Worm (Caenorhabditis elegans): Measurements from ENCODE around the gene Y51B9A.6.
"Not testable (repeated sequence)": the region's sequence is repeated elsewhere in the genome, so short reads cannot be mapped to it uniquely, and the experiment has no call there.

Gene Y51B9A.6

ce11 chrII:9407469-9407868, 4.5 kb upstream of the Y51B9A.6 start, which contains the start of gene arrd-2:
arrd-2 (plus strand) TSS chrII:9407769.
- TF ChIP-seq nhr-111 (GFP tag; optimal IDR thresholded peaks at IDR 0.05): no peak
- peak in 1 of 2 experiments; percentile 42 for TF ChIP-seq unc-62 (GFP tag; optimal IDR thresholded peaks at IDR 0.05 in 1 of 2)
- TF ChIP-seq unc-62 (tag; optimal IDR thresholded peaks at IDR 0.05): no peak
- TF ChIP-seq aha-1 (tag): no peak
- no peak for TF ChIP-seq nhr-10 (tag; optimal IDR thresholded peaks at IDR 0.05)
- TF ChIP-seq zfp-2 (tag; optimal IDR thresholded peaks at IDR 0.05): no peak

DNA sequence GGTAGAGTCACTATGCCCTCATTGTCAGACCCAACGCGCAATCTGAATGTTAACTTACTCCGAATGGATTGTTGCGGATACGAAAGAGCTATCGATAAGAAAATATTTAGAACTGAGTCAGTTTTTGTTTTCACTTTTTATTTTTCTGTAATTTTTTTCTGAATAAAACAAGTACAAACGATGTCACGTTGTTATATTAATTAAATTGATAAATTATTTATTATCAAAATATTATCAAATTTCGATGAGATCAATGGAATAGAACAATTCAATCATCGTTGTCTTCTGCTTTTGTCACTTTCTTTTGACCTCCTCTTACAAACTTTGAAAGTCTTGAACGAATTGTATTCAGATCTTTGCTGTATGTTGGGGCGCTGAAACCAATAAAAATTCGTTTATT, 4.0 kb upstream of the Y51B9A.6 start, which contains the start of gene mpz-6:
Gene mpz-6 (minus strand): TSS at position 101 of the 400 bp plus-strand sequence.
- TF ChIP-seq lsy-2 (tag; optimal IDR thresholded peaks at IDR 0.05) (no peak), ceh-20 (GFP tag; IDR thresholded peaks at IDR 0.05) (no peak), mes-2 (tag; optimal IDR thresholded peaks at IDR 0.05; ENCODE audit: poor library complexity, severe bottlenecking) (no peak), lin-29 (GFP tag; IDR thresholded peaks at IDR 0.05) (no peak), ztf-7 (tag; optimal IDR thresholded peaks at IDR 0.05) (no peak), zip-11 (GFP tag; IDR thresholded peaks at IDR 0.05) (no peak)

DNA sequence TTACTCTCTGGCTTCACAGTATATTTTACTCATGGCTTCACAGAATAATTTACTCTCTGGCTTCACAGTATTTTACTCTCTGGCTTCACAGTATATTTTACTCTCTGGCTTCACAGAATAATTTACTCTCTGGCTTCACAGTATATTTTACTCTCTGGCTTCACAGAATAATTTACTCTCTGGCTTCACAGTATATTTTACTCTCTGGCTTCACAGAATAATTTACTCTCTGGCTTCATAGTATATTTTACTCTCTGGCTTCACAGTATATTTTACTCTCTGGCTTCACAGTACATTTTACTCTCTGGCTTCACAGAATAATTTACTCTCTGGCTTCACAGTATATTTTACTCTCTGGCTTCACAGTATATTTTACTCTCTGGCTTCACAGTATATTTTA, 2.0 kb upstream of the Y51B9A.6 start:
- peak in 1 of 2 experiments; percentile 53 for TF ChIP-seq unc-62 (GFP tag; optimal IDR thresholded peaks at IDR 0.05 in 1 of 2)
- TF ChIP-seq unc-62 (tag; optimal IDR thresholded peaks at IDR 0.05): not testable (repeated sequence)

DNA sequence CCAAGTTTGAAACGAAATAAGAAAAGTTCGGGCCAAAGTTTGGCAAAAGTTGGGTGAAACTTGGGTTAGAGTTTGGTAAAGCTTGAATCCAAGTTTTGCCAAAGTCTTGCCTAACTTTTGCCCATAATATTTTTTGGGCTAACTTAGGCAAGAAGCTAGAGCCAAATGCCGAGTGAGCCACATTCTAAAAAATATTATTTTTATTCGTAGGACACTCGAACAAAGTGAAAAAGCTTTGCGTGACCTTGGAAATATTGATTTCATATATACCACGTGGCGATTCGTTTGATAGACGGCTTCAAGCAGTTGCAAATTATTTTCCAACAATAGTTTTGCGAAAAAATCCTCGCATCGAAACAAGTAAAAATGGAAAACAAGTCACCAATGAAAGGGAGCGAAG, 859 bp upstream of the Y51B9A.6 start, which contains the start of gene Y51B9A.5:
Gene Y51B9A.5 (plus strand): TSS at position 301 of the 400 bp plus-strand sequence.
- no peak for TF ChIP-seq gei-8 (GFP tag; optimal IDR thresholded peaks at IDR 0.05)
- no peak for TF ChIP-seq ama-1 (optimal IDR thresholded peaks at IDR 0.05)

DNA sequence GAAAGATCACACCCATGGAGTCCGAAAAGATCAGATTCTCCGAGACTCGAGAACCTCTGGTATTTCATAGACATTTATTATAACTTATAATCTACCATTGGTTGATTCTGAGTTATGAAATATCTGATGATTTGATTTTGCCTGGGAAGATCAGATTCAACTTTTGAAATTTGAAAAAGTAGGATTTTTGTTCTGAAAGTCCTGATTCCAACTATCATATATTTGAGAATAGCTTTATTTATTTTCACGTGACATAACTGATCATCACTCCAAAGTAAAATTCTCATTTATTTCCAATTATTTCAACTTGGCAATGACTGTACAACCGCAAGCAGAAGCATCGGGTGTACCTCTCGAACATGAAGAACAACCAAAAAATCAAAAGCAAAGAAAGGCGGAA, 3.2 kb downstream of the Y51B9A.6 start, which contains the start of gene Y51B9A.7:
Gene Y51B9A.7 (plus strand): TSS at position 301 of the 400 bp plus-strand sequence.
- TF ChIP-seq ZK546.5 (tag; optimal IDR thresholded peaks at IDR 0.05) (no peak), sdz-12 (GFP tag; optimal IDR thresholded peaks at IDR 0.05) (no peak), ceh-62 (tag; optimal IDR thresholded peaks at IDR 0.05) (no peak), nhr-76 (tag; optimal IDR thresholded peaks at IDR 0.05) (no peak), ctbp-1 (GFP tag; IDR thresholded peaks at IDR 0.05) (no peak), ZK337.2 (GFP tag; IDR thresholded peaks at IDR 0.05) (no peak), nhr-41 (GFP tag; IDR thresholded peaks at IDR 0.05) (no peak), nhr-25 (tag; optimal IDR thresholded peaks at IDR 0.05; ENCODE audit: borderline replicate concordance, insufficient read depth) (no peak), daf-12 (tag; optimal IDR thresholded peaks at IDR 0.05) (no peak), F44E2.7 (GFP tag; IDR thresholded peaks at IDR 0.05) (no peak), F37D6.2 (tag; optimal IDR thresholded peaks at IDR 0.05) (no peak), snpc-4 (tag; optimal IDR thresholded peaks at IDR 0.05) (no peak), vab-7 (GFP tag; IDR thresholded peaks at IDR 0.05) (no peak), pqm-1 (tag; optimal IDR thresholded peaks at IDR 0.05) (no peak), nhr-28 (tag; optimal IDR thresholded peaks at IDR 0.05) (no peak), mxl-2 (GFP tag; conservative IDR thresholded peaks at IDR 0.05) (no peak), spr-3 (GFP tag; optimal IDR thresholded peaks at IDR 0.05) (no peak)

- no peak for TF ChIP-seq ceh-28 (tag; optimal IDR thresholded peaks at IDR 0.05)
- TF ChIP-seq egl-43 (GFP tag; IDR thresholded peaks at IDR 0.05): no peak
- no peak for TF ChIP-seq nhr-111 (GFP tag; optimal IDR thresholded peaks at IDR 0.05)
- no peak for TF ChIP-seq daf-16 (GFP tag; optimal IDR thresholded peaks at IDR 0.05)
- no peak for TF ChIP-seq daf-16 (tag; optimal IDR thresholded peaks at IDR 0.05)
- no peak for TF ChIP-seq F44E2.7 (GFP tag; IDR thresholded peaks at IDR 0.05)
- no peak for TF ChIP-seq dmd-8 (GFP tag; IDR thresholded peaks at IDR 0.05)
- no peak for TF ChIP-seq lin-39 (tag; optimal IDR thresholded peaks at IDR 0.05)
- TF ChIP-seq nhr-237 (tag; optimal IDR thresholded peaks at IDR 0.05): no peak
- TF ChIP-seq nhr-77 (tag; optimal IDR thresholded peaks at IDR 0.05): no peak
- TF ChIP-seq egl-27 (tag; optimal IDR thresholded peaks at IDR 0.05): no peak
- TF ChIP-seq php-3 (GFP tag; IDR thresholded peaks at IDR 0.05): no peak
- no peak for TF ChIP-seq zfp-3 (GFP tag; conservative IDR thresholded peaks at IDR 0.05)
- TF ChIP-seq madf-9 (GFP tag; conservative IDR thresholded peaks at IDR 0.05): no peak
- no peak for TF ChIP-seq ztf-7 (tag; optimal IDR thresholded peaks at IDR 0.05)
- TF ChIP-seq fkh-10 (GFP tag; optimal IDR thresholded peaks at IDR 0.05): no peak
- TF ChIP-seq zfp-2 (tag; optimal IDR thresholded peaks at IDR 0.05): no peak
Observed at ce11 chrII:9398370-9398901, 4.6 kb downstream of the Y51B9A.6 start, which contains the start of the genes Y51B9A.14 and Y51B9A.8. Y51B9A.14 (minus strand) TSS chrII:9398470. Y51B9A.8 (plus strand) TSS chrII:9398851.
